Worm (Caenorhabditis elegans): ENCODE results near the gene klf-2.

klf-2 gene

ce11 chrV:20698266-20698665 lies 12.8 kb downstream of the klf-2 start, which contains the start of gene F53F8.7:
TSS of gene F53F8.7 (minus strand) at chrV:20698366.
- TF ChIP-seq madf-10 (tag; optimal IDR thresholded peaks at IDR 0.05), result no peak
- TF ChIP-seq ekl-4 (GFP tag; IDR thresholded peaks at IDR 0.05), result no peak
- TF ChIP-seq nhr-80 (tag; optimal IDR thresholded peaks at IDR 0.05), result no peak
- TF ChIP-seq F23B12.7 (tag; optimal IDR thresholded peaks at IDR 0.05; ENCODE audit: insufficient read depth), result no peak
- no peak for TF ChIP-seq cebp-1 (GFP tag; IDR thresholded peaks at IDR 0.05)
- no peak for TF ChIP-seq cebp-1 (tag; optimal IDR thresholded peaks at IDR 0.05)
- no peak for TF ChIP-seq ama-1 (optimal IDR thresholded peaks at IDR 0.05)
- TF ChIP-seq ama-1 (GFP tag; optimal IDR thresholded peaks at IDR 0.05), result no peak
- no peak for TF ChIP-seq T07F8.4 (tag; optimal IDR thresholded peaks at IDR 0.05)
- no peak for TF ChIP-seq sptf-2 (GFP tag; optimal IDR thresholded peaks at IDR 0.05)
- TF ChIP-seq cebp-2 (GFP tag; IDR thresholded peaks at IDR 0.05), result no peak
- TF ChIP-seq tbx-9 (tag; optimal IDR thresholded peaks at IDR 0.05; ENCODE audit: borderline replicate concordance), result no peak
- no peak for TF ChIP-seq ets-4 (GFP tag; optimal IDR thresholded peaks at IDR 0.05)
- TF ChIP-seq efl-1 (GFP tag; optimal IDR thresholded peaks at IDR 0.05), result no peak
- TF ChIP-seq fkh-3 (tag; optimal IDR thresholded peaks at IDR 0.05), result no peak
- no peak for TF ChIP-seq B0035.1 (tag; optimal IDR thresholded peaks at IDR 0.05)
- no peak for TF ChIP-seq snpc-4 (GFP tag; optimal IDR thresholded peaks at IDR 0.05)
- TF ChIP-seq snpc-4 (tag; optimal IDR thresholded peaks at IDR 0.05), result no peak
- no peak for TF ChIP-seq F33H1.4 (GFP tag; IDR thresholded peaks at IDR 0.05)
- no peak for TF ChIP-seq lin-40 (tag; optimal IDR thresholded peaks at IDR 0.05)

- peak; percentile 24 for TF ChIP-seq snpc-1.3 (tag; optimal IDR thresholded peaks at IDR 0.05; ENCODE audit: insufficient read depth)
- TF ChIP-seq snpc-1.1 (tag; optimal IDR thresholded peaks at IDR 0.05; ENCODE audit: insufficient read depth), result peak; percentile 91
- TF ChIP-seq hmg-1.2 (GFP tag; IDR thresholded peaks at IDR 0.05), result peak; percentile 86
- TF ChIP-seq him-1 (tag; optimal IDR thresholded peaks at IDR 0.05), result peak; percentile 68
- TF ChIP-seq attf-6 (GFP tag; IDR thresholded peaks at IDR 0.05), result 0 out of 2 replicates have a peak, but pooled peaks have one; percentile 38
- peak; percentile 55 for TF ChIP-seq tbp1 (GFP tag; optimal IDR thresholded peaks at IDR 0.05)
- TF ChIP-seq ekl-4 (GFP tag; IDR thresholded peaks at IDR 0.05), result 0 out of 2 replicates have a peak, but pooled peaks have one; percentile 10
- TF ChIP-seq D2030.7 (GFP tag; IDR thresholded peaks at IDR 0.05), result peak; percentile 71
- peak; percentile 27 for TF ChIP-seq lsl-1 (GFP tag; optimal IDR thresholded peaks at IDR 0.05)
- peak; percentile 64 for TF ChIP-seq snpc-3.4 (tag; optimal IDR thresholded peaks at IDR 0.05)
- TF ChIP-seq pbrm-1 (GFP tag; IDR thresholded peaks at IDR 0.05), result peak; percentile 41
- TF ChIP-seq snpc-4 (GFP tag; optimal IDR thresholded peaks at IDR 0.05), result peak; percentile 91
- TF ChIP-seq snpc-4 (tag; optimal IDR thresholded peaks at IDR 0.05), result peak; percentile 63 to 96 (median 92)
Observed at ce11 chrV:20698837-20699236, 13.4 kb downstream of the klf-2 start.

- TF ChIP-seq ceh-100 (GFP tag; IDR thresholded peaks at IDR 0.05) (no peak), ccch-3 (GFP tag; optimal IDR thresholded peaks at IDR 0.05) (no peak), mcd-1 (GFP tag; IDR thresholded peaks at IDR 0.05) (no peak), madf-8 (GFP tag; conservative IDR thresholded peaks at IDR 0.05) (no peak), lag-1 (GFP tag; IDR thresholded peaks at IDR 0.05) (no peak), somi-1 (GFP tag; optimal IDR thresholded peaks at IDR 0.05) (no peak), dpff-1 (tag; optimal IDR thresholded peaks at IDR 0.05) (no peak), fkh-3 (tag; optimal IDR thresholded peaks at IDR 0.05) (no peak), rcor-1 (GFP tag; IDR thresholded peaks at IDR 0.05) (no peak), hlh-26 (GFP tag; conservative IDR thresholded peaks at IDR 0.05) (no peak), lsy-27 (tag; optimal IDR thresholded peaks at IDR 0.05; ENCODE audit: borderline replicate concordance, insufficient read depth) (no peak), D2030.7 (GFP tag; IDR thresholded peaks at IDR 0.05) (peak; percentile 52; the same call in 1 of the 2 replicates), efl-1 (GFP tag; optimal IDR thresholded peaks at IDR 0.05) (peak; percentile 20), pbrm-1 (GFP tag; IDR thresholded peaks at IDR 0.05) (no peak), Y53G8AR.9 (GFP tag; conservative IDR thresholded peaks at IDR 0.05) (no peak), rpc-1 (optimal IDR thresholded peaks at IDR 0.05) (no peak), rpc-1 (tag; optimal IDR thresholded peaks at IDR 0.05) (no peak), attf-3 (GFP tag; conservative IDR thresholded peaks at IDR 0.05) (peak; percentile 97), nhr-90 (tag; optimal IDR thresholded peaks at IDR 0.05) (no peak), ztf-28 (GFP tag; IDR thresholded peaks at IDR 0.05) (no peak)
Observed at ce11 chrV:20703998-20704572, 18.6 kb downstream of the klf-2 start, which contains the start of the genes F53F8.5 and F53F8.6. TSS of gene F53F8.5 (minus strand) at chrV:20704049. TSS of gene F53F8.6 (plus strand) at chrV:20704227.
